Worm (Caenorhabditis elegans) whole organism, early embryonic: Measurements from ENCODE around the gene C48B4.11.

Source experiments
- B0310.2 ChIP-seq: sonication (generic microtip); optimal IDR thresholded peaks from 2 replicates; lab custom pipeline; 2016; ENCODE audit warnings: mild to moderate bottlenecking, missing genetic modification characterization, missing compliant biosample characterization
- ama-1 ChIP-seq: fragments of 150-350 bp; optimal IDR thresholded peaks from 2 replicates; lab custom pipeline; 2014
- ceh-13 ChIP-seq: fragments of 200-800 bp; sonication (Bioruptor generic); optimal IDR thresholded peaks from 2 replicates; lab custom pipeline; 2018; ENCODE audit warnings: mild to moderate bottlenecking, missing genetic modification characterization, missing compliant biosample characterization
- ceh-36 ChIP-seq: sonication (generic microtip); optimal IDR thresholded peaks from 2 replicates; lab custom pipeline; 2016; ENCODE audit warnings: missing genetic modification characterization, inconsistent platforms, missing compliant biosample characterization
- ets-7 ChIP-seq: sonication (generic microtip); optimal IDR thresholded peaks from 2 replicates; lab custom pipeline; 2016; ENCODE audit warnings: missing genotype, missing genetic modification characterization, missing compliant biosample characterization
- flt-1 ChIP-seq: fragments of 200-800 bp; sonication (Bioruptor generic); IDR thresholded peaks from 2 replicates; pipeline ENCODE4 v1.3.6; 2022; ENCODE audit warnings: missing genetic modification characterization, missing compliant biosample characterization
- hmbx-1 ChIP-seq: sonication (generic microtip); optimal IDR thresholded peaks from 2 replicates; lab custom pipeline; 2016; ENCODE audit warnings: mild to moderate bottlenecking, missing genetic modification characterization, missing compliant biosample characterization
- hmg-4 ChIP-seq: fragments of 200-800 bp; sonication (Bioruptor generic); optimal IDR thresholded peaks from 2 replicates; lab custom pipeline; 2018; ENCODE audit warnings: mild to moderate bottlenecking, missing genetic modification characterization, missing compliant biosample characterization
- scrt-1 ChIP-seq: fragments of 200-800 bp; sonication (Bioruptor generic); IDR thresholded peaks from 2 replicates; pipeline ENCODE4 v1.3.6; 2022; ENCODE audit warnings: missing genetic modification characterization, missing compliant biosample characterization
- tbx-11 ChIP-seq: fragments of 200-800 bp; sonication (Bioruptor generic); IDR thresholded peaks from 2 replicates; pipeline ENCODE4 v1.3.6; 2022; ENCODE audit warnings: missing genetic modification characterization, missing compliant biosample characterization
- tra-4 ChIP-seq: sonication (generic microtip); optimal IDR thresholded peaks from 2 replicates; lab custom pipeline; 2017; ENCODE audit warnings: missing genetic modification characterization, missing compliant biosample characterization

ce11 chrIII:9590212-9590611 is 24.3 kb upstream of the C48B4.11 start:
- no peak for TF ChIP-seq ceh-13 (GFP tag; lab: Kevin White, UChicago)
- no peak for TF ChIP-seq ceh-36 (tag; lab: Kevin White, UChicago)
- TF ChIP-seq B0310.2 (tag; lab: Kevin White, UChicago): no peak
- no peak for TF ChIP-seq hmg-4 (GFP tag; lab: Kevin White, UChicago)
- no peak for TF ChIP-seq ama-1 (lab: Kevin White, UChicago)
- no peak for TF ChIP-seq flt-1 (GFP tag; lab: Robert Waterston, UW)
- no peak for TF ChIP-seq tbx-11 (GFP tag; lab: Robert Waterston, UW)
- TF ChIP-seq scrt-1 (GFP tag; lab: Robert Waterston, UW): no peak
- TF ChIP-seq ets-7 (tag; lab: Kevin White, UChicago): no peak
- TF ChIP-seq hmbx-1 (tag; lab: Kevin White, UChicago): no peak
- TF ChIP-seq tra-4 (tag; lab: Kevin White, UChicago): no peak
